Fruit fly (Drosophila melanogaster): ENCODE results near the gene CG18549.
A peak's percentile ranks its signal among the peaks of the same experiment; 100 is the strongest.

Gene CG18549

dm6 chr3R:12422379-12422975 lies 26.6 kb upstream of the CG18549 start, which contains the start of the genes Scgbeta and CG17202 (continued):
- TF ChIP-seq CG32532 (GFP tag; IDR thresholded peaks at IDR 0.05) (no peak; the same call in 1 of the 2 replicates), sens (GFP tag) (no peak), CG10565 (GFP tag; optimal IDR thresholded peaks at IDR 0.05) (no peak), Hsf (GFP tag; optimal IDR thresholded peaks at IDR 0.05) (peak; percentile 17), Hr51 (GFP tag; optimal IDR thresholded peaks at IDR 0.05) (no peak), CG18476 (GFP tag; optimal IDR thresholded peaks at IDR 0.05) (no peak), CG5180 (GFP tag; optimal IDR thresholded peaks at IDR 0.05) (no peak), Trl (optimal IDR thresholded peaks at IDR 0.05) (no peak), Trl (GFP tag; optimal IDR thresholded peaks at IDR 0.05) (no peak), CG12659 (GFP tag; optimal IDR thresholded peaks at IDR 0.05) (peak; percentile 44), CG4854 (GFP tag; optimal IDR thresholded peaks at IDR 0.05) (no peak), CG9609 (GFP tag; optimal IDR thresholded peaks at IDR 0.05) (no peak), abd-A (tag; optimal IDR thresholded peaks at IDR 0.05) (no peak), caup (GFP tag; optimal IDR thresholded peaks at IDR 0.05; ENCODE audit: severe bottlenecking) (no peak), ara (GFP tag; IDR thresholded peaks at IDR 0.05) (no peak), Sry-δ (GFP tag; optimal IDR thresholded peaks at IDR 0.05) (peak; percentile 43), CG2129 (GFP tag; IDR thresholded peaks at IDR 0.05; ENCODE audit: partially characterized antibody) (no peak), CG9876 (GFP tag; optimal IDR thresholded peaks at IDR 0.05) (no peak), Bgb (GFP tag; IDR thresholded peaks at IDR 0.05; ENCODE audit: partially characterized antibody) (peak; percentile 33; the same call in 1 of the 2 replicates), Med (GFP tag) (peak; percentile 69), sob (GFP tag; IDR thresholded peaks at IDR 0.05) (no peak), btn (GFP tag; optimal IDR thresholded peaks at IDR 0.05) (no peak), CG1529 (GFP tag; optimal IDR thresholded peaks at IDR 0.05) (no peak), CG9932 (GFP tag; IDR thresholded peaks at IDR 0.05) (peak; percentile 56), CG17359 (tag; optimal IDR thresholded peaks at IDR 0.05) (no peak), CG15269 (tag; optimal IDR thresholded peaks at IDR 0.05) (no peak), jigr1 (GFP tag; IDR thresholded peaks at IDR 0.05) (no peak), danr (GFP tag; IDR thresholded peaks at IDR 0.05) (no peak), bbx (GFP tag; IDR thresholded peaks at IDR 0.05; ENCODE audit: partially characterized antibody) (no peak), Myb (GFP tag; optimal IDR thresholded peaks at IDR 0.05) (peak; percentile 85), wek (GFP tag; optimal IDR thresholded peaks at IDR 0.05) (no peak), CG2875 (GFP tag; optimal IDR thresholded peaks at IDR 0.05) (no peak), CG11247 (GFP tag; IDR thresholded peaks at IDR 0.05) (no peak), cwo (GFP tag; optimal IDR thresholded peaks at IDR 0.05) (no peak), CG6272 (GFP tag; IDR thresholded peaks at IDR 0.05) (no peak), CG8359 (GFP tag; optimal IDR thresholded peaks at IDR 0.05; ENCODE audit: borderline replicate concordance) (no peak), Fer2 (tag; optimal IDR thresholded peaks at IDR 0.05) (no peak), CG14860 (GFP tag; IDR thresholded peaks at IDR 0.05; ENCODE audit: partially characterized antibody) (no peak), Gsc (GFP tag; IDR thresholded peaks at IDR 0.05) (no peak), sug (tag; optimal IDR thresholded peaks at IDR 0.05) (no peak), Doc3 (GFP tag; IDR thresholded peaks at IDR 0.05; ENCODE audit: partially characterized antibody) (no peak), jing (GFP tag; optimal IDR thresholded peaks at IDR 0.05) (no peak), CG17829 (tag; optimal IDR thresholded peaks at IDR 0.05) (peak; percentile 27), sim (GFP tag; IDR thresholded peaks at IDR 0.05) (no peak), lab (GFP tag; optimal IDR thresholded peaks at IDR 0.05) (no peak), wor (GFP tag; IDR thresholded peaks at IDR 0.05) (no peak), CG7963 (GFP tag; IDR thresholded peaks at IDR 0.05; ENCODE audit: partially characterized antibody) (no peak), CG11695 (GFP tag; IDR thresholded peaks at IDR 0.05) (no peak), CG4424 (GFP tag; optimal IDR thresholded peaks at IDR 0.05) (no peak), Adf1 (GFP tag; IDR thresholded peaks at IDR 0.05) (no peak)

Measured in whole organism, embryonic.